Fruit fly (Drosophila melanogaster) whole organism, pupa: ENCODE results near the gene CG46281.
A peak's percentile ranks its signal among the peaks of the same experiment; 100 is the strongest.

Experiments used
- CG10348 ChIP-seq: fragments of 200-800 bp; sonication (Bioruptor generic); IDR thresholded peaks from 2 replicates; pipeline ENCODE4 v1.3.6; 2022; ENCODE audit warnings: missing biosample characterization, missing genetic modification characterization
- CG12605 ChIP-seq: fragments of 200-800 bp; sonication (Bioruptor generic); IDR thresholded peaks from 2 replicates; pipeline ENCODE4 v1.3.6; 2022; ENCODE audit warnings: missing biosample characterization, missing genetic modification characterization
- CG13204 ChIP-seq: fragments of 200-800 bp; sonication (Bioruptor generic); optimal IDR thresholded peaks from 2 replicates; lab custom pipeline; 2018; ENCODE audit warnings: missing biosample characterization, mild to moderate bottlenecking, missing genetic modification characterization, moderate library complexity
- CG14655 ChIP-seq: fragments of 200-800 bp; sonication (Bioruptor generic); optimal IDR thresholded peaks from 3 replicates; lab custom pipeline; 2017; ENCODE audit warnings: mild to moderate bottlenecking, missing biosample characterization, missing genetic modification reagents, missing genetic modification characterization
- CG15710 ChIP-seq: fragments of 200-800 bp; sonication (Bioruptor generic); optimal IDR thresholded peaks from 2 replicates; lab custom pipeline; 2018; ENCODE audit warnings: missing biosample characterization, mild to moderate bottlenecking, missing genetic modification characterization, moderate library complexity
- CG17806 ChIP-seq: fragments of 200-800 bp; sonication (Bioruptor generic); optimal IDR thresholded peaks from 2 replicates; lab custom pipeline; 2018; ENCODE audit warnings: missing biosample characterization, mild to moderate bottlenecking, missing genetic modification characterization, moderate library complexity
- CG32121 ChIP-seq: fragments of 200-800 bp; sonication (Bioruptor generic); IDR thresholded peaks from 2 replicates; pipeline ENCODE4 v1.3.6; 2022; ENCODE audit warnings: missing biosample characterization, missing genetic modification characterization
- CG34367 ChIP-seq: fragments of 200-800 bp; sonication (Bioruptor generic); optimal IDR thresholded peaks from 2 replicates; lab custom pipeline; 2018; ENCODE audit warnings: missing biosample characterization, mild to moderate bottlenecking, missing genetic modification characterization
- CG4496 ChIP-seq: fragments of 200-800 bp; sonication (Bioruptor generic); IDR thresholded peaks from 3 replicates; pipeline ENCODE4 v1.3.6; 2022; ENCODE audit warnings: missing biosample characterization, missing genetic modification characterization
- CG8301 ChIP-seq: fragments of 200-800 bp; sonication (Bioruptor generic); optimal IDR thresholded peaks from 2 replicates; lab custom pipeline; 2018; ENCODE audit warnings: missing biosample characterization, mild to moderate bottlenecking, missing genetic modification characterization
- CG9948 ChIP-seq: fragments of 200-800 bp; sonication (Bioruptor generic); optimal IDR thresholded peaks from 2 replicates; lab custom pipeline; 2018; ENCODE audit warnings: missing biosample characterization, mild to moderate bottlenecking, missing genetic modification characterization, moderate library complexity
- D1 ChIP-seq: fragments of 200-800 bp; sonication (Bioruptor generic); optimal IDR thresholded peaks from 2 replicates; lab custom pipeline; 2018; ENCODE audit warnings: missing biosample characterization, mild to moderate bottlenecking, missing genetic modification characterization, moderate library complexity
- EcR ChIP-seq: fragments of 200-800 bp; sonication (Bioruptor generic); optimal IDR thresholded peaks from 3 replicates; lab custom pipeline; 2019; ENCODE audit warnings: missing biosample characterization, missing genetic modification characterization, mild to moderate bottlenecking, moderate library complexity, missing genetic modification reagents
- Ets98B ChIP-seq: fragments of 200-800 bp; sonication (Bioruptor generic); IDR thresholded peaks from 2 replicates; pipeline ENCODE4 v1.3.6; 2022; ENCODE audit warnings: missing biosample characterization, missing genetic modification characterization
- Pif1A ChIP-seq: fragments of 200-800 bp; sonication (Bioruptor generic); optimal IDR thresholded peaks from 3 replicates; lab custom pipeline; 2016; ENCODE audit warnings: missing biosample characterization, missing genetic modification characterization
- Pif1B ChIP-seq: fragments of 200-800 bp; sonication (Bioruptor generic); optimal IDR thresholded peaks from 3 replicates; lab custom pipeline; 2016; ENCODE audit warnings: missing biosample characterization, missing genetic modification characterization
- Snoo ChIP-seq: fragments of 200-800 bp; sonication (Bioruptor generic); optimal IDR thresholded peaks from 3 replicates; lab custom pipeline; 2017; ENCODE audit warnings: missing biosample characterization, mild to moderate bottlenecking, missing genetic modification characterization, inconsistent platforms
- fd96Ca ChIP-seq: fragments of 200-800 bp; sonication (Bioruptor generic); IDR thresholded peaks from 3 replicates; pipeline ENCODE4 v1.3.6; 2022; ENCODE audit warnings: missing biosample characterization, missing genetic modification characterization
- gl ChIP-seq: fragments of 200-800 bp; sonication (Bioruptor generic); optimal IDR thresholded peaks from 2 replicates; lab custom pipeline; 2018; ENCODE audit warnings: missing biosample characterization, mild to moderate bottlenecking, missing genetic modification characterization
- rn ChIP-seq: fragments of 200-800 bp; sonication (Bioruptor generic); IDR thresholded peaks from 2 replicates; pipeline ENCODE4 v1.3.6; 2022; ENCODE audit warnings: missing biosample characterization, missing genetic modification characterization

CG46281 gene

dm6 chr3R:13073174-13073573 is 43.1 kb upstream of the CG46281 start:
- no peak for TF ChIP-seq CG4496 (GFP tag; lab: Robert Waterston, UW)
- TF ChIP-seq, all 21 proteins: peak for 0

DNA sequence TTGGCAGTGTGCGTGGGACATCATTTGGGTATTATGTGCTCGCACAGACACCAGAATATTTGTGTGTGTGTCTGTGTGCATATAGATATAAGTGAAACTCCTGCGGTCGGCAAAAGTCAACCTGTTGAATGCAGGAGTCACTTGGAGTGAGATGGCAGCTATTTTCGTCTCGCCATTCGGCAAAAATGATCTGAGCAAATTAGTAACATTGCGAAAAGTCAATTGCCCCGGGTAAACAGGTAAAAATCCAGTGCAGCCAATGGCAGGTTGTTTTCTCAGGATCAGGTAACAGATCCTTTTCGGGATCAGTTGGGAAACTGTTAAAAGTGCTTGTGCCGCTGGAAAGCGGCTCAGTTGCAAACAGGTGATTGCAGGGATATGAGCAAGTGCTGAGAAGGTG is 41.9 kb upstream of the CG46281 start:
- TF ChIP-seq D1 (tag; lab: Kevin White, UChicago): no peak
- TF ChIP-seq fd96Ca: no peak
- no peak for TF ChIP-seq CG13204 (GFP tag; lab: Kevin White, UChicago)
- TF ChIP-seq gl: no peak
- no peak for TF ChIP-seq CG15710 (tag; lab: Kevin White, UChicago)
- TF ChIP-seq Ets98B (GFP tag; lab: Robert Waterston, UW): no peak
- no peak for TF ChIP-seq CG8301 (tag; lab: Kevin White, UChicago)
- no peak for TF ChIP-seq rn (GFP tag; lab: Robert Waterston, UW)
- no peak for TF ChIP-seq CG10348 (GFP tag; lab: Robert Waterston, UW)
- TF ChIP-seq CG12605 (GFP tag; lab: Robert Waterston, UW): no peak
- TF ChIP-seq CG32121: no peak
- no peak for TF ChIP-seq CG14655 (GFP tag; lab: Kevin White, UChicago)
- no peak for TF ChIP-seq CG17806
- TF ChIP-seq CG34367: no peak
- no peak for TF ChIP-seq Pif1B (GFP tag; lab: Kevin White, UChicago)
- TF ChIP-seq, all 21 proteins: peak for 0

DNA sequence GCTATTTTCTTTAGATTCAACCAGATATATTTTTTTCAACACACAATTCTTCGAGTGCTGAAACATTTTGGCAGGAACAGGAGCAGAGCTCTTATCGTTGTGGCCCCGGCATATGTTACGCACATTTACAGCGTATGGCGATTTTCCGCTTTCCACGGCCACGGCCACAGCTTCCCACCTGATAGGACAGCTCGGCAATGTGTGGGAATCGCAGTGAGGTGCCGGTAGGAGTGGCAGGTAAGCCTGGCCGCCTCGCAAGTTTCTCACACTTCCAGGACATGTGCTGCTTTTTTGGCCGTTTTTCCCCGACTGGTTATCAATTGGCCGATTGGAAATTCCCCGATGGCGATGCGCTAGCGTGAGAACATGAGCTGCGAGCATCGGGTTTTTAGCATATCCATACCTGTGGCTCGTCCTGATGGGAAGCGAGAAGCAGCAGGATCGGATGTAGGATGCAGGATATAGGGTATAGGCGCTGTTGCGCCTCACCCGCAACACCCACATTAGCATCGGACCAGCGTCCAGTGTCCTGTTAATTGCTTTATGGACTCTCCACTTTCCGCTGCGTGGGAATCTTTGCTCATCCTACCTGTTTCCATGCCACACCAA is 40.0 kb upstream of the CG46281 start:
- TF ChIP-seq Ets98B (GFP tag; lab: Robert Waterston, UW): no peak
- TF ChIP-seq CG12605 (GFP tag; lab: Robert Waterston, UW): no peak
- no peak for TF ChIP-seq EcR
- no peak for TF ChIP-seq CG15710 (tag; lab: Kevin White, UChicago)
- no peak for TF ChIP-seq CG14655 (GFP tag; lab: Kevin White, UChicago)
- no peak for TF ChIP-seq D1 (tag; lab: Kevin White, UChicago)
- TF ChIP-seq CG8301 (tag; lab: Kevin White, UChicago): no peak
- TF ChIP-seq CG4496 (GFP tag; lab: Robert Waterston, UW): no peak
- no peak for TF ChIP-seq rn (GFP tag; lab: Robert Waterston, UW)
- TF ChIP-seq CG13204 (GFP tag; lab: Kevin White, UChicago): no peak
- TF ChIP-seq Pif1B (GFP tag; lab: Kevin White, UChicago): no peak
- no peak for TF ChIP-seq Snoo (tag; lab: Kevin White, UChicago)

DNA sequence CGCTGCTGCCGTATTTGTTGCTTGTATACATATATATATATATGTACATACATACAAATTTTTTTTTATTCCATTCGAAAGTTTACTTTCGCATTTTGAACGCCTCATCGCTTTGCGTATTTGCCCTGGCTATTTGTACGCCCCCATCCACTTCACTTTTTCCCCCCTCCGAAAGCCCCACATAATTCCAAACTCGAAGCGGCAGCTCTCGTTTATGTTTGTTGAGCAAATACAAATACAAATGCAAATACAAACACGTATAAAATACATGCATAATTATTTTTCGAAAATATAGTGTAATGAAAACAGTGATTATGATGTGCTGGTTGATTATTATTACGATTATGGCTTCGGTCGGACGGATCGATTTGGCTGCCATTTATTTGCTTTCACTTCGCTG is 37.9 kb upstream of the CG46281 start:
- TF ChIP-seq CG17806 (no peak), D1 (tag; lab: Kevin White, UChicago) (no peak), CG34367 (no peak), EcR (no peak), Pif1B (GFP tag; lab: Kevin White, UChicago) (no peak), CG4496 (GFP tag; lab: Robert Waterston, UW) (no peak), CG32121 (no peak), CG13204 (GFP tag; lab: Kevin White, UChicago) (no peak), Snoo (tag; lab: Kevin White, UChicago) (peak; percentile 36), gl (no peak), CG12605 (GFP tag; lab: Robert Waterston, UW) (no peak), CG15710 (tag; lab: Kevin White, UChicago) (no peak), rn (GFP tag; lab: Robert Waterston, UW) (no peak), Pif1A (peak; percentile 38), CG8301 (tag; lab: Kevin White, UChicago) (no peak), fd96Ca (no peak)

dm6 chr3R:13065180-13065757 is 35.2 kb upstream of the CG46281 start:
- TF ChIP-seq CG17806 (no peak), CG9948 (no peak), EcR (no peak), Pif1B (GFP tag; lab: Kevin White, UChicago) (no peak), CG15710 (tag; lab: Kevin White, UChicago) (no peak)

DNA sequence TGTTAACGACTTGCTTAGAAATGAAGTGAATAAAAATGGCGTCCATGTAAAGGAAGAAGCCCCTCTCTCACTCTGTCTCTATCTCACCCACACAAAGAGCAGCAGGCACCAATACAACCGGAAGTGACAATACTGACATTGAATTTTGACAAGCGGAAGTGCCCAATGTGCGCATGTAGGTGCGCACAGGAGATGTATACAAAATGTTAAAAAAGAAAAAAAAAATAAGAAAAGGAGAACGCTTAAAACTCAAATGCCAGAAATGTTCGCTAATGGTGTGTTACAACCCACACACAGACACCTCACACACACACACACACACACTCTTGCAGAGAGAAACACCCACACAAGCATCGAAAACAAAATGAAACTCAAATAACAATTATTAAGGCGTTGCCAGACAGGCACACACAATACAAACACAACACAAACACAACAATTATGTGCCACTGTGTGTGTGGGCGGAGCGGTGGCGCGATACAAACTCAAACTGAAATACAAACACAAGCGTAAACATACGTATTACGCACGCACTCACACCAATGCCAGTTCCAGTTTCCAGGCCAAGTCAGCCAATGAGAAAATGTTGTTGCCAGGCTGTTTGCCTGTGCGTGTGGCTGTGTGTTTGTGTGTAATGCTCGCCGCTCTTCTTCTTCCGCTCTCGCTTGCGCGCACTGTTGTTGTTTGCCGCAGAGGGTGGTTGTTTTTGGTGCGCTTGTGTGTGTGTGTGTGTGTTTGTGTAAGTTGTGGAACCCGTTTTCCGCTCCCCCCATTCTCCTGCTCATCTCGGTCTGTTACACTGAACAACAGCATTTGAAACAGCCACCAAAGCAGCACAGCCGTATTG is 33.9 kb upstream of the CG46281 start:
- TF ChIP-seq CG12605 (GFP tag; lab: Robert Waterston, UW) (no peak), fd96Ca (peak; percentile 40; the same call in 1 of the 3 replicates)
